Fruit fly (Drosophila melanogaster): ENCODE results near the gene CheA87a.

dm6 chr3R:13393009-13393408 is 23.6 kb downstream of the CheA87a start:
- TF ChIP-seq psq (GFP tag; optimal IDR thresholded peaks at IDR 0.05) (no peak), CrebA (GFP tag; optimal IDR thresholded peaks at IDR 0.05; ENCODE audit: borderline replicate concordance) (no peak), Hr83 (GFP tag; optimal IDR thresholded peaks at IDR 0.05; ENCODE audit: poor library complexity, severe bottlenecking) (no peak), OdsH (GFP tag; optimal IDR thresholded peaks at IDR 0.05) (no peak), Mio (GFP tag; optimal IDR thresholded peaks at IDR 0.05) (no peak), CG9705 (GFP tag; optimal IDR thresholded peaks at IDR 0.05) (no peak), Abd-B (GFP tag; optimal IDR thresholded peaks at IDR 0.05) (no peak), GATAd (GFP tag; optimal IDR thresholded peaks at IDR 0.05) (no peak), Myc (optimal IDR thresholded peaks at IDR 0.05) (no peak), jim (GFP tag; optimal IDR thresholded peaks at IDR 0.05) (no peak), Hr78 (GFP tag; optimal IDR thresholded peaks at IDR 0.05) (no peak), tai (GFP tag; optimal IDR thresholded peaks at IDR 0.05) (no peak)

Measured in whole organism, wandering third instar larva.